Worm (Caenorhabditis elegans) whole organism, L3 larva: ENCODE results near the gene tnt-2.

Source experiments
- ZK546.5 ChIP-seq: sonication (generic microtip); optimal IDR thresholded peaks from 2 replicates; lab custom pipeline; 2017; ENCODE audit warnings: missing biosample characterization, missing genetic modification characterization
- aly-2 ChIP-seq: fragments of 150-350 bp; optimal IDR thresholded peaks from 2 replicates; lab custom pipeline; 2014; ENCODE audit warnings: missing biosample characterization, missing genetic modification characterization
- ama-1 ChIP-seq: fragments of 150-350 bp; optimal IDR thresholded peaks from 2 replicates; lab custom pipeline; 2018
- ceh-28 ChIP-seq: fragments of 150-350 bp; optimal IDR thresholded peaks from 2 replicates; lab custom pipeline; 2014; ENCODE audit warnings: missing biosample characterization, missing genetic modification reagents, missing genetic modification characterization
- ceh-82 ChIP-seq: fragments of 150-350 bp; optimal IDR thresholded peaks from 2 replicates; lab custom pipeline; 2014; ENCODE audit warnings: missing biosample characterization, missing genetic modification characterization
- egl-27 ChIP-seq: sonication (generic microtip); optimal IDR thresholded peaks from 4 replicates; lab custom pipeline; 2017; ENCODE audit warnings: missing biosample characterization, missing genetic modification reagents, missing genetic modification characterization
- egl-5 ChIP-seq: fragments of 150-350 bp; optimal IDR thresholded peaks from 2 replicates; lab custom pipeline; 2017; ENCODE audit warnings: missing biosample characterization, missing genetic modification reagents, missing genetic modification characterization, inconsistent platforms
- elt-1 ChIP-seq: fragments of 150-350 bp; optimal IDR thresholded peaks from 2 replicates; lab custom pipeline; 2014; ENCODE audit warnings: missing biosample characterization, missing genetic modification characterization
- elt-2 ChIP-seq: sonication (generic microtip); optimal IDR thresholded peaks from 2 replicates; lab custom pipeline; 2016; ENCODE audit warnings: missing genetic modification reagents, mild to moderate bottlenecking, missing genetic modification characterization, missing compliant biosample characterization
- elt-3 ChIP-seq, 3 experiments: fragments of 150-350 bp in 1 of 3; sonication (generic microtip) in 2 of 3; optimal IDR thresholded peaks; 2 replicates in 2 of 3; 4 replicates in 1 of 3; lab custom pipeline; 2014 to 2017; ENCODE audit warnings: missing biosample characterization in 3 of 3, missing genetic modification characterization in 3 of 3
- eor-1 ChIP-seq, 2 experiments: fragments of 150-350 bp; optimal IDR thresholded peaks; 2 replicates each; lab custom pipeline; 2014 to 2018; ENCODE audit warnings: missing biosample characterization in 2 of 2, missing genetic modification characterization in 2 of 2
- fkh-10 ChIP-seq: sonication (generic microtip); optimal IDR thresholded peaks from 2 replicates; lab custom pipeline; 2017; ENCODE audit warnings: missing biosample characterization, missing genetic modification reagents, missing genetic modification characterization
- fkh-2 ChIP-seq: fragments of 150-350 bp; optimal IDR thresholded peaks from 2 replicates; lab custom pipeline; 2014; ENCODE audit warnings: missing biosample characterization, missing genetic modification reagents, missing genetic modification characterization
- fos-1 ChIP-seq: fragments of 150-350 bp; optimal IDR thresholded peaks from 2 replicates; lab custom pipeline; 2014; ENCODE audit warnings: missing biosample characterization, missing genetic modification characterization
- lin-39 ChIP-seq: fragments of 150-350 bp; optimal IDR thresholded peaks from 2 replicates; lab custom pipeline; 2018; ENCODE audit warnings: missing biosample characterization, missing genetic modification reagents, missing genetic modification characterization
- lsy-12 ChIP-seq: sonication (generic microtip); optimal IDR thresholded peaks from 2 replicates; lab custom pipeline; 2016; ENCODE audit warnings: mild to moderate bottlenecking, missing genetic modification characterization, missing compliant biosample characterization
- mdl-1 ChIP-seq: fragments of 150-350 bp; optimal IDR thresholded peaks from 2 replicates; lab custom pipeline; 2014; ENCODE audit warnings: missing biosample characterization, missing genetic modification characterization
- nfya-1 ChIP-seq: sonication (generic microtip); optimal IDR thresholded peaks from 2 replicates; lab custom pipeline; 2017; ENCODE audit warnings: missing genetic modification characterization, mild to moderate bottlenecking, missing compliant biosample characterization, antibody characterized with exemption, moderate library complexity; ENCODE audit not compliant: insufficient read depth
- nhr-23 ChIP-seq: fragments of 150-350 bp; optimal IDR thresholded peaks from 2 replicates; lab custom pipeline; 2014; ENCODE audit warnings: missing biosample characterization, missing genetic modification reagents, missing genetic modification characterization
- nhr-237 ChIP-seq: fragments of 150-350 bp; optimal IDR thresholded peaks from 2 replicates; lab custom pipeline; 2014; ENCODE audit warnings: missing biosample characterization, missing genetic modification characterization
- nhr-25 ChIP-seq: sonication (generic microtip); optimal IDR thresholded peaks from 2 replicates; lab custom pipeline; 2017; ENCODE audit warnings: missing biosample characterization, missing genetic modification characterization
- nhr-43 ChIP-seq: sonication (generic microtip); optimal IDR thresholded peaks from 2 replicates; lab custom pipeline; 2016; ENCODE audit warnings: mild to moderate bottlenecking, missing genetic modification characterization, missing compliant biosample characterization; ENCODE audit not compliant: poor library complexity, severe bottlenecking
- nhr-67 ChIP-seq: fragments of 150-350 bp; optimal IDR thresholded peaks from 2 replicates; lab custom pipeline; 2014; ENCODE audit warnings: missing biosample characterization, missing genetic modification characterization
- nhr-76 ChIP-seq: fragments of 150-350 bp; sonication (generic microtip); optimal IDR thresholded peaks from 5 replicates; lab custom pipeline; 2014; ENCODE audit warnings: missing biosample characterization, missing genetic modification characterization
- nhr-77 ChIP-seq: fragments of 150-350 bp; optimal IDR thresholded peaks from 2 replicates; lab custom pipeline; 2014; ENCODE audit warnings: missing biosample characterization, missing genetic modification characterization
- pha-4 ChIP-seq: fragments of 150-350 bp; optimal IDR thresholded peaks from 2 replicates; lab custom pipeline; 2014; ENCODE audit warnings: missing biosample characterization, missing genetic modification reagents, missing genetic modification characterization
- pqm-1 ChIP-seq: fragments of 150-350 bp; optimal IDR thresholded peaks from 2 replicates; lab custom pipeline; 2017; ENCODE audit warnings: missing biosample characterization, missing genetic modification characterization, inconsistent platforms
- snpc-4 ChIP-seq: fragments of 150-350 bp; optimal IDR thresholded peaks from 2 replicates; lab custom pipeline; 2014; ENCODE audit warnings: missing biosample characterization, missing genetic modification characterization
- tbx-2 ChIP-seq: sonication (generic microtip); optimal IDR thresholded peaks from 2 replicates; lab custom pipeline; 2016; ENCODE audit warnings: mild to moderate bottlenecking, missing genetic modification characterization, missing compliant biosample characterization
- unc-39 ChIP-seq: sonication (generic microtip); optimal IDR thresholded peaks from 4 replicates; lab custom pipeline; 2017; ENCODE audit warnings: missing biosample characterization, missing genetic modification characterization
- unc-62 ChIP-seq: fragments of 150-350 bp; sonication (generic microtip); optimal IDR thresholded peaks from 4 replicates; lab custom pipeline; 2014; ENCODE audit warnings: missing biosample characterization, missing genetic modification reagents, missing genetic modification characterization
- zag-1 ChIP-seq: fragments of 150-350 bp; optimal IDR thresholded peaks from 2 replicates; lab custom pipeline; 2014; ENCODE audit warnings: missing biosample characterization, missing genetic modification characterization

Gene tnt-2

ce11 chrX:8761497-8761896, 38.1 kb upstream of the tnt-2 start, which contains the start of gene M02D8.5:
Gene M02D8.5 (minus strand): TSS chrX:8761597.
- TF ChIP-seq fos-1 (tag; lab: Kevin White, UChicago), result no peak
- TF ChIP-seq elt-1 (tag; lab: Kevin White, UChicago), result no peak
- no peak for TF ChIP-seq ama-1
- no peak for TF ChIP-seq zag-1 (tag; lab: Kevin White, UChicago)
- no peak for TF ChIP-seq ZK546.5 (tag; lab: Kevin White, UChicago)
- no peak for TF ChIP-seq nhr-67
- TF ChIP-seq nhr-43, result no peak
- TF ChIP-seq egl-5, result no peak
- TF ChIP-seq nhr-23 (tag; lab: Kevin White, UChicago), result no peak

DNA sequence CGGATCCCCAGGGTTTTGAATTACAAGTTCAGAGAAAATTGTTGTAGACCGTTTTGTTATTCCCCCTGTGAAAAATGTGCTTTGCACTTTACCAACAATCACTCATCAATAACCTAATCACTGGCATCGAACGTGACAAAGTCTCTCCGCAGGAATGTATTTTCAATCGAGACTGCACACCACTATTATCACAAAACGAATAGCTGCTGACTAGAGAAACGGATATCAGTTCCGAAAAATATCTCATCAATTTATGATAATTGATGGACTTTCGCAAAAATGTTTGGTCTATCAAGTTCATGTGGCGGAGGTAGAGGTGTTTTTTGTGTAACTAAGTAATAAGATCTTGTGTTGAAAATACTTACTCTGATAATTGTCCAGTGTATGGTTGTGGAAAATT, 37.7 kb upstream of the tnt-2 start:
- TF ChIP-seq pqm-1, result peak; percentile 22
- TF ChIP-seq lin-39 (tag; lab: Kevin White, UChicago), result peak; percentile 18
- no peak for TF ChIP-seq snpc-4 (tag; lab: Kevin White, UChicago)

DNA sequence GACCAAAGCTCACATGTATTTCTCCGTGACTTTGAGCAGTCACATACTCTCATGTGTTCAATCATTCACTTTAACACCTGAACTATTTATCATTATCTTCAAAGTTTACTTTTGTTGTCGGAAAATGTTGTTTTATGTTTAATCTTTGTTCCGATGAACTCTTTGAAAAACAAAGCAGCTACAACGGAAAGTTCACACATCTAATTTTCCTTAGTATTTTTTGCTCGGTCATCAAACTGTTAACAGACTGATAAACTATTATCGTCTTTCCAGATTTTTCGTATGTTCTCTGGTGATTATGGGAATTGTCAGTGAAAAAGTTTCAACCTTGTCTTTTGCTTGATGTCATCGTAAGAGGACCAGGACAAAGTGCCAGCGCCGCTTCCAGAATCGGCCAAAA, 32.6 kb upstream of the tnt-2 start:
- TF ChIP-seq elt-2 (tag; lab: Kevin White, UChicago) (peak; percentile 74), ceh-28 (tag; lab: Kevin White, UChicago) (no peak), pqm-1 (peak; percentile 67), nhr-23 (tag; lab: Kevin White, UChicago) (no peak), nhr-77 (tag; lab: Kevin White, UChicago) (no peak), lin-39 (tag; lab: Kevin White, UChicago) (no peak), tbx-2 (tag; lab: Kevin White, UChicago) (no peak), pha-4 (tag; lab: Kevin White, UChicago) (peak; percentile 30), unc-62 (GFP tag; lab: Kevin White, UChicago) (no peak), nhr-25 (tag; lab: Kevin White, UChicago) (no peak)

DNA sequence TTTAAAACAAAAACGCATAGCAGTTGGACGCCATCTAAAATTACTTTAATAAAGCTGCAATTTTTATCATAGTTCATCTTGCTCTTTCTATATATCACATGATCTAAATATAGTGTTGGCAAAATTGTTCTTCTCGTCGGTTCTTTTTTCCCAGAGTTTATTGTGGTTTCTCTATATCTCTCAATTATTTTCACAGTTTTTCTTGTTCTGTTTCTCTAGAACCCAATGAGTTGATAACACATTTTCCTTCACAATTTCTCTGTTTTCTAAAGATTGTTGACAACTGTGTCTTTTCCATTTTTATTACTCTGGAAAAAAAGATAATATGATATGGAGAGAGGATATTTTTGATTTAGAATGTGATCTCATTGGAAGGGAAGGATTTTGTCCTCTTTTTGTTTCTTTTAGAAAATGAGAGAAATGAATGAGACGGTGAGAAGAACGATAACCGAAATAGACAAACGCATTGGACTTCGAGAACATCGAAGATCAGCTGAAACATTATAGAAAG, 31.0 kb upstream of the tnt-2 start:
- peak; percentile 12 for TF ChIP-seq elt-2 (tag; lab: Kevin White, UChicago)
- no peak for TF ChIP-seq pqm-1
- TF ChIP-seq eor-1 (tag; optimal IDR thresholded peaks at IDR 0.05; lab: Kevin White, UChicago), result no peak
- TF ChIP-seq pha-4 (tag; lab: Kevin White, UChicago), result peak; percentile 6
- TF ChIP-seq fkh-2 (tag; lab: Kevin White, UChicago), result no peak
- no peak for TF ChIP-seq nhr-67
- no peak for TF ChIP-seq nhr-237 (tag; lab: Kevin White, UChicago)
- TF ChIP-seq mdl-1 (tag; lab: Kevin White, UChicago), result no peak
- TF ChIP-seq nfya-1, result no peak
- TF ChIP-seq fkh-10 (GFP tag; lab: Kevin White, UChicago), result no peak

DNA sequence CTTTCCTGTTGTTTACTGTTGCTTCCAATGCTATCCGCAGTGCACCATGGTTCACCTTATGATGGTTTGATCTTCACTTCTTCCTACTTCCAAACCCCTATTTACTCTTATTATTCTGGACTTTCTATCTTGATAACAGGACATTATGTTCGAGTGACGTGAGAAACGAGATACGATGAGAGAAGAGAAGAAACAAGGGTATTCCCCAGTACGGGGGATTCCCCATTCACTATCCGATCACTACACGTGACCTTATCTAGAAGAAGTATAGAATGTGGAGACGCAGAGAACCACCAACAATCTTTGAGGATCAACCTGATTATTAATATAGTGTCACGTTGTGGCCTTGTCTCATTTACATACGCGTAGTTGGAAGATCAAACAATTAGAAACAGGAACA, 29.2 kb upstream of the tnt-2 start:
- TF ChIP-seq nhr-25 (tag; lab: Kevin White, UChicago) (peak; percentile 52), elt-1 (tag; lab: Kevin White, UChicago) (no peak), egl-27 (tag; lab: Kevin White, UChicago) (no peak), elt-3 (tag; optimal IDR thresholded peaks at IDR 0.05; lab: Kevin White, UChicago) (peak in 1 of 3 experiments; percentile 12), egl-5 (no peak), unc-39 (tag; lab: Kevin White, UChicago) (no peak), tbx-2 (tag; lab: Kevin White, UChicago) (no peak), pha-4 (tag; lab: Kevin White, UChicago) (no peak), ceh-82 (tag; lab: Kevin White, UChicago) (no peak), nhr-23 (tag; lab: Kevin White, UChicago) (peak; percentile 68), lsy-12 (no peak), ZK546.5 (tag; lab: Kevin White, UChicago) (no peak), unc-62 (GFP tag; lab: Kevin White, UChicago) (no peak), aly-2 (tag; lab: Kevin White, UChicago) (no peak), nhr-43 (peak; percentile 81), mdl-1 (tag; lab: Kevin White, UChicago) (peak; percentile 44), pqm-1 (peak; percentile 29), eor-1 (tag; optimal IDR thresholded peaks at IDR 0.05; lab: Kevin White, UChicago) (no peak), nhr-237 (tag; lab: Kevin White, UChicago) (no peak), nfya-1 (no peak), nhr-76 (tag; lab: Kevin White, UChicago) (no peak)
